Worm (Caenorhabditis elegans) whole organism, midembryonic: ENCODE results near the gene srxa-18.

Experiments used
- T22C8.4 ChIP-seq: fragments of 200-800 bp; sonication (Bioruptor generic); IDR thresholded peaks from 2 replicates; pipeline ENCODE4 v1.3.6; 2022; ENCODE audit warnings: missing genetic modification characterization, missing compliant biosample characterization
- cog-1 ChIP-seq: sonication (generic microtip); optimal IDR thresholded peaks from 2 replicates; lab custom pipeline; 2016; ENCODE audit warnings: missing genetic modification characterization, missing compliant biosample characterization
- flt-1 ChIP-seq: fragments of 200-800 bp; sonication (Bioruptor generic); IDR thresholded peaks from 2 replicates; pipeline ENCODE4 v1.3.6; 2022; ENCODE audit warnings: missing genetic modification characterization, missing compliant biosample characterization
- klf-2 ChIP-seq: fragments of 200-800 bp; sonication (Bioruptor generic); conservative IDR thresholded peaks from 2 replicates; pipeline ENCODE4 v1.3.6; 2022; ENCODE audit warnings: missing genetic modification reagents, missing genetic modification characterization, missing compliant biosample characterization
- tab-1 ChIP-seq: fragments of 200-800 bp; sonication (Bioruptor generic); IDR thresholded peaks from 2 replicates; pipeline ENCODE4 v1.3.6; 2022; ENCODE audit warnings: missing genetic modification characterization, missing compliant biosample characterization
- ztf-23 ChIP-seq: fragments of 200-800 bp; sonication (Bioruptor generic); IDR thresholded peaks from 2 replicates; pipeline ENCODE4 v1.3.6; 2022; ENCODE audit warnings: missing genetic modification reagents, missing genetic modification characterization, missing compliant biosample characterization
- ztf-29 ChIP-seq: fragments of 200-800 bp; sonication (Bioruptor generic); IDR thresholded peaks from 2 replicates; pipeline ENCODE4 v1.3.6; 2022; ENCODE audit warnings: missing genetic modification reagents, missing genetic modification characterization, missing compliant biosample characterization

DNA sequence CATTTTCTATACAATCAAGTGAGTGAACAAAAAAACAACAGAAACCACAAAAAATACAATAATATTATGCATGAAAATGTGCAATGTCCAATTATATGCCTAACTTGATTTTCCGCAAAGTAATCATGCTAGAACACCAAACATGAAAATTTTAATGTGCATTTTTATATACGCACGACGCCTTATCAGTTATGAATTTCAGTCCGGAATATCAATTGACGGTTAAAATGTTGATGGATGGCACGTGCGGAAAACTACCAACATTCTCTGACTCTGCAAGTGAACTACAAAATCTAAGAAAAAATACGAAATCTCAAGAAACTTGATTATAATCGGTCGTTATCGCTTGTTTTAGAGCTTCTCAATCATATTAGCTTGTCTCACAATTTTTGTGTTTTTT is 39.2 kb upstream of the srxa-18 start:
- TF ChIP-seq cog-1, result no peak
- no peak for TF ChIP-seq flt-1 (GFP tag; lab: Robert Waterston, UW)
- TF ChIP-seq T22C8.4 (GFP tag; lab: Robert Waterston, UW), result no peak
- TF ChIP-seq klf-2, result no peak
- no peak for TF ChIP-seq ztf-23 (GFP tag; lab: Robert Waterston, UW)
- no peak for TF ChIP-seq tab-1 (GFP tag; lab: Robert Waterston, UW)
- TF ChIP-seq ztf-29, result no peak
